Fruit fly (Drosophila melanogaster) whole organism, embryonic: Measurements from ENCODE around the gene CG4291.

Source experiments
- Abd-B ChIP-seq: fragments of 200-800 bp; sonication (Bioruptor generic); optimal IDR thresholded peaks from 2 replicates; lab custom pipeline; 2018; ENCODE audit warnings: missing biosample characterization, mild to moderate bottlenecking, missing genetic modification characterization, moderate library complexity
- Atf-2 ChIP-seq: fragments of 200-800 bp; sonication (Bioruptor generic); optimal IDR thresholded peaks from 2 replicates; lab custom pipeline; 2016; ENCODE audit warnings: missing biosample characterization, missing genetic modification characterization
- BtbVII ChIP-seq: fragments of 200-800 bp; sonication (Bioruptor generic); optimal IDR thresholded peaks from 3 replicates; lab custom pipeline; 2017; ENCODE audit warnings: missing biosample characterization, mild to moderate bottlenecking, missing genetic modification characterization
- CG10267 ChIP-seq: fragments of 200-800 bp; sonication (Bioruptor generic); optimal IDR thresholded peaks from 2 replicates; lab custom pipeline; 2018; ENCODE audit warnings: missing biosample characterization, mild to moderate bottlenecking, missing genetic modification characterization, moderate library complexity
- CG11504 ChIP-seq: fragments of 200-800 bp; sonication (Bioruptor generic); optimal IDR thresholded peaks from 3 replicates; lab custom pipeline; 2019; ENCODE audit warnings: missing biosample characterization, mild to moderate bottlenecking, missing genetic modification characterization, moderate library complexity
- CG15073 ChIP-seq: fragments of 200-800 bp; sonication (Bioruptor generic); optimal IDR thresholded peaks from 2 replicates; lab custom pipeline; 2016; ENCODE audit warnings: missing biosample characterization, missing genetic modification characterization
- CG15479 ChIP-seq: fragments of 200-800 bp; sonication (Bioruptor generic); optimal IDR thresholded peaks from 3 replicates; lab custom pipeline; 2019; ENCODE audit warnings: missing biosample characterization, mild to moderate bottlenecking, missing genetic modification characterization, moderate library complexity
- CG17328 ChIP-seq: fragments of 200-800 bp; sonication (Bioruptor generic); IDR thresholded peaks from 2 replicates; pipeline ENCODE4 v1.3.6; 2022; ENCODE audit warnings: missing biosample characterization, missing genetic modification characterization
- CG17385 ChIP-seq: fragments of 200-800 bp; sonication (Bioruptor generic); optimal IDR thresholded peaks from 3 replicates; lab custom pipeline; 2018; ENCODE audit warnings: missing biosample characterization, mild to moderate bottlenecking, missing genetic modification characterization
- CG18011 ChIP-seq: fragments of 200-800 bp; sonication (Bioruptor generic); optimal IDR thresholded peaks from 2 replicates; lab custom pipeline; 2017; ENCODE audit warnings: missing biosample characterization, missing genetic modification characterization, mild to moderate bottlenecking, moderate library complexity, missing genotype
- CG34224 ChIP-seq: fragments of 200-800 bp; sonication (Bioruptor generic); IDR thresholded peaks from 3 replicates; pipeline ENCODE4 v1.3.6; 2022; ENCODE audit warnings: missing biosample characterization, missing genetic modification characterization; ENCODE audit not compliant: partially characterized antibody
- CG3847 ChIP-seq: fragments of 200-800 bp; sonication (Bioruptor generic); IDR thresholded peaks from 2 replicates; pipeline ENCODE4 v1.3.6; 2022; ENCODE audit warnings: missing biosample characterization, missing genetic modification characterization
- CG4328 ChIP-seq: fragments of 200-800 bp; sonication (Bioruptor generic); optimal IDR thresholded peaks from 3 replicates; lab custom pipeline; 2017; ENCODE audit warnings: missing biosample characterization, missing genetic modification reagents, missing genetic modification characterization
- CG5245 ChIP-seq: fragments of 200-800 bp; sonication (Bioruptor generic); optimal IDR thresholded peaks from 3 replicates; lab custom pipeline; 2016; ENCODE audit warnings: missing biosample characterization, missing genetic modification characterization
- CG6813 ChIP-seq: fragments of 200-800 bp; sonication (Bioruptor generic); optimal IDR thresholded peaks from 2 replicates; lab custom pipeline; 2017; ENCODE audit warnings: missing biosample characterization, missing genetic modification characterization, mild to moderate bottlenecking, moderate library complexity, missing genetic modification reagents
- CG7745 ChIP-seq: fragments of 200-800 bp; sonication (Bioruptor generic); optimal IDR thresholded peaks from 2 replicates; lab custom pipeline; 2018; ENCODE audit warnings: missing biosample characterization, mild to moderate bottlenecking, missing genetic modification characterization, moderate library complexity
- CG7987 ChIP-seq: fragments of 200-800 bp; sonication (Bioruptor generic); optimal IDR thresholded peaks from 2 replicates; lab custom pipeline; 2018; ENCODE audit warnings: missing biosample characterization, mild to moderate bottlenecking, missing genetic modification characterization, moderate library complexity
- CG8089 ChIP-seq: fragments of 200-800 bp; sonication (Bioruptor generic); optimal IDR thresholded peaks from 3 replicates; lab custom pipeline; 2016; ENCODE audit warnings: missing biosample characterization, missing genetic modification characterization
- CG9797 ChIP-seq: fragments of 200-800 bp; sonication (Bioruptor generic); optimal IDR thresholded peaks from 3 replicates; lab custom pipeline; 2018; ENCODE audit warnings: missing biosample characterization, mild to moderate bottlenecking, missing genetic modification characterization
- CG9932 ChIP-seq: fragments of 200-800 bp; sonication (Bioruptor generic); IDR thresholded peaks from 2 replicates; pipeline ENCODE4 v1.3.6; 2022; ENCODE audit warnings: missing biosample characterization, missing genetic modification characterization
- Chrac-16 ChIP-seq: fragments of 200-800 bp; sonication (Bioruptor generic); optimal IDR thresholded peaks from 3 replicates; lab custom pipeline; 2016; ENCODE audit warnings: missing biosample characterization, missing genetic modification characterization
- D ChIP-seq, 2 experiments: fragments of 200-800 bp in 1 of 2; fragments of >200 bp in 1 of 2; sonication (Bioruptor generic) in 1 of 2; optimal IDR thresholded peaks; 2 replicates in 1 of 2; 3 replicates in 1 of 2; lab custom pipeline; 2017; ENCODE audit warnings: mild to moderate bottlenecking in 1 of 2, missing biosample characterization in 1 of 2, missing genetic modification characterization in 1 of 2, missing genetic modification reagents in 1 of 2
- HmgZ ChIP-seq: fragments of 200-800 bp; sonication (Bioruptor generic); optimal IDR thresholded peaks from 2 replicates; lab custom pipeline; 2018; ENCODE audit warnings: missing biosample characterization, mild to moderate bottlenecking, missing genetic modification characterization
- MBD-R2 ChIP-seq: fragments of 200-800 bp; sonication (Bioruptor generic); IDR thresholded peaks from 2 replicates; pipeline ENCODE4 v1.3.6; 2022; ENCODE audit warnings: missing biosample characterization, missing genetic modification characterization
- Meics ChIP-seq: fragments of 200-800 bp; sonication (Bioruptor generic); optimal IDR thresholded peaks from 2 replicates; lab custom pipeline; 2017; ENCODE audit warnings: missing biosample characterization, mild to moderate bottlenecking, missing genetic modification characterization
- Nf-YA ChIP-seq: fragments of 200-800 bp; sonication (Bioruptor generic); IDR thresholded peaks from 2 replicates; pipeline ENCODE4 v1.3.6; 2022; ENCODE audit warnings: missing biosample characterization, missing genetic modification characterization
- PHDP ChIP-seq: fragments of 200-800 bp; sonication (Bioruptor generic); optimal IDR thresholded peaks from 3 replicates; lab custom pipeline; 2018; ENCODE audit warnings: missing biosample characterization, mild to moderate bottlenecking, missing genetic modification characterization, moderate library complexity
- Ptx1 ChIP-seq: fragments of 200-800 bp; sonication (Bioruptor generic); IDR thresholded peaks from 2 replicates; pipeline ENCODE4 v1.3.6; 2022; ENCODE audit warnings: missing biosample characterization, missing genetic modification characterization
- Sin3A ChIP-seq: fragments of >200 bp; optimal IDR thresholded peaks from 2 replicates; lab custom pipeline; 2018
- Sox100B ChIP-seq: fragments of 200-800 bp; sonication (Bioruptor generic); optimal IDR thresholded peaks from 3 replicates; lab custom pipeline; 2018; ENCODE audit warnings: missing biosample characterization, mild to moderate bottlenecking, missing genetic modification characterization
- TFAM ChIP-seq: fragments of 200-800 bp; sonication (Bioruptor generic); optimal IDR thresholded peaks from 2 replicates; lab custom pipeline; 2017; ENCODE audit warnings: missing biosample characterization, missing genetic modification characterization, inconsistent platforms
- ara ChIP-seq: fragments of 200-800 bp; sonication (Bioruptor generic); IDR thresholded peaks from 2 replicates; pipeline ENCODE4 v1.3.6; 2022; ENCODE audit warnings: missing biosample characterization, missing genetic modification characterization
- bsh ChIP-seq, 2 experiments: fragments of 200-800 bp; sonication (Bioruptor generic); optimal IDR thresholded peaks; 2 replicates each; lab custom pipeline; 2017 to 2018; ENCODE audit warnings: mild to moderate bottlenecking in 2 of 2, missing biosample characterization in 2 of 2, missing genetic modification characterization in 2 of 2, moderate library complexity in 1 of 2
- cas ChIP-seq: fragments of 200-800 bp; sonication (Bioruptor generic); IDR thresholded peaks from 2 replicates; pipeline ENCODE4 v1.3.6; 2022; ENCODE audit warnings: missing biosample characterization, missing genetic modification characterization
- crc ChIP-seq: fragments of 200-800 bp; sonication (Bioruptor generic); optimal IDR thresholded peaks from 2 replicates; lab custom pipeline; 2016; ENCODE audit warnings: missing biosample characterization, missing genetic modification characterization
- emc ChIP-seq: fragments of 200-800 bp; sonication (Bioruptor generic); optimal IDR thresholded peaks from 2 replicates; lab custom pipeline; 2016; ENCODE audit warnings: missing biosample characterization, missing genetic modification characterization
- eve ChIP-seq, 2 experiments: fragments of >200 bp; optimal IDR thresholded peaks; 2 replicates each; lab custom pipeline; 2017; ENCODE audit warnings: missing biosample characterization in 2 of 2, missing genetic modification characterization in 2 of 2
- hbn ChIP-seq: fragments of 200-800 bp; sonication (Bioruptor generic); IDR thresholded peaks from 2 replicates; pipeline ENCODE4 v1.3.6; 2022; ENCODE audit warnings: missing biosample characterization, missing genetic modification characterization; ENCODE audit not compliant: partially characterized antibody
- lov ChIP-seq, 2 experiments: fragments of 200-800 bp in 1 of 2; fragments of >200 bp in 1 of 2; sonication (Bioruptor generic) in 1 of 2; IDR thresholded peaks in 1 of 2; optimal IDR thresholded peaks in 1 of 2; 2 replicates in 1 of 2; 3 replicates in 1 of 2; pipeline versions ENCODE4 v1.3.6 to Lab custom; 2017 to 2022; ENCODE audit warnings: missing biosample characterization in 1 of 2, missing genetic modification characterization in 1 of 2
- nau ChIP-seq: fragments of 200-800 bp; sonication (Bioruptor generic); optimal IDR thresholded peaks from 3 replicates; lab custom pipeline; 2017; ENCODE audit warnings: missing biosample characterization, mild to moderate bottlenecking, missing genetic modification characterization, missing genetic modification reagents
- pita ChIP-seq: fragments of 200-800 bp; sonication (Bioruptor generic); optimal IDR thresholded peaks from 2 replicates; lab custom pipeline; 2017; ENCODE audit warnings: missing biosample characterization, mild to moderate bottlenecking, missing genetic modification characterization
- psq ChIP-seq: fragments of 200-800 bp; sonication (Bioruptor generic); optimal IDR thresholded peaks from 2 replicates; lab custom pipeline; 2017; ENCODE audit warnings: missing biosample characterization, missing genetic modification characterization
- pzg ChIP-seq: fragments of 200-800 bp; sonication (Bioruptor generic); optimal IDR thresholded peaks from 3 replicates; lab custom pipeline; 2018; ENCODE audit warnings: missing biosample characterization, mild to moderate bottlenecking, missing genetic modification characterization, moderate library complexity
- sens-2 ChIP-seq: fragments of 200-800 bp; sonication (Bioruptor generic); IDR thresholded peaks from 2 replicates; pipeline ENCODE4 v1.3.6; 2022; ENCODE audit warnings: missing biosample characterization, missing genetic modification characterization
- slbo ChIP-seq: fragments of 200-800 bp; sonication (Bioruptor generic); IDR thresholded peaks from 2 replicates; pipeline ENCODE4 v1.3.6; 2022; ENCODE audit warnings: missing biosample characterization, missing genetic modification characterization
- slou ChIP-seq: fragments of 200-800 bp; sonication (Bioruptor generic); optimal IDR thresholded peaks from 3 replicates; lab custom pipeline; 2016; ENCODE audit warnings: missing biosample characterization, missing genetic modification characterization
- tio ChIP-seq: fragments of 200-800 bp; sonication (Bioruptor generic); optimal IDR thresholded peaks from 2 replicates; lab custom pipeline; 2017; ENCODE audit warnings: missing biosample characterization, missing genetic modification characterization, inconsistent platforms
- vnd ChIP-seq: fragments of 200-800 bp; sonication (Bioruptor generic); IDR thresholded peaks from 3 replicates; pipeline ENCODE4 v1.3.6; 2022; ENCODE audit warnings: missing biosample characterization, missing genetic modification characterization; ENCODE audit not compliant: partially characterized antibody

The CG4291 gene

dm6 chr2L:856690-857488 lies 4.4 kb upstream of the CG4291 start (continued):
- TF ChIP-seq slou (GFP tag; lab: Kevin White, UChicago) (no peak), vnd (GFP tag; lab: Robert Waterston, UW) (no peak), CG9797 (peak; percentile 6), hbn (GFP tag; lab: Robert Waterston, UW) (no peak), CG15073 (GFP tag; lab: Kevin White, UChicago) (no peak), slbo (peak; percentile 77), CG5245 (GFP tag; lab: Kevin White, UChicago) (peak; percentile 74), BtbVII (GFP tag; lab: Kevin White, UChicago) (peak; percentile 10), pita (no peak), Abd-B (GFP tag; lab: Kevin White, UChicago) (peak; percentile 68), Sin3A (lab: Kevin White, UChicago) (no peak), emc (peak; percentile 29), CG18011 (GFP tag; lab: Kevin White, UChicago) (no peak), ara (GFP tag; lab: Robert Waterston, UW) (peak; percentile 93), Meics (GFP tag; lab: Kevin White, UChicago) (peak; percentile 68), PHDP (tag; lab: Kevin White, UChicago) (peak; percentile 53), CG3847 (GFP tag; lab: Robert Waterston, UW) (peak; percentile 60), eve (GFP tag; optimal IDR thresholded peaks at IDR 0.05; lab: Kevin White, UChicago) (no peak), CG17328 (GFP tag; lab: Robert Waterston, UW) (peak; percentile 88), Sox100B (GFP tag; lab: Kevin White, UChicago) (peak; percentile 72), D (optimal IDR thresholded peaks at IDR 0.05; lab: Kevin White, UChicago) (no peak), D (GFP tag; optimal IDR thresholded peaks at IDR 0.05; lab: Kevin White, UChicago) (peak; percentile 80), CG7987 (GFP tag; lab: Kevin White, UChicago) (peak; percentile 12), lov (optimal IDR thresholded peaks at IDR 0.05; lab: Kevin White, UChicago) (no peak), lov (GFP tag; IDR thresholded peaks at IDR 0.05; lab: Robert Waterston, UW) (peak; percentile 81), Nf-YA (peak; percentile 81), Atf-2 (GFP tag; lab: Kevin White, UChicago) (peak; percentile 41), TFAM (GFP tag; lab: Kevin White, UChicago) (no peak), CG7745 (tag; lab: Kevin White, UChicago) (no peak), CG11504 (tag; lab: Kevin White, UChicago) (peak; percentile 86), Ptx1 (GFP tag; lab: Robert Waterston, UW) (peak; percentile 82), crc (GFP tag; lab: Kevin White, UChicago) (peak; percentile 67), CG8089 (GFP tag; lab: Kevin White, UChicago) (peak; percentile 44), MBD-R2 (GFP tag; lab: Robert Waterston, UW) (peak; percentile 49; the same call in 1 of the 2 replicates), Chrac-16 (GFP tag; lab: Kevin White, UChicago) (peak; percentile 59), CG17385 (peak; percentile 67), CG4328 (GFP tag; lab: Kevin White, UChicago) (no peak), HmgZ (tag; lab: Kevin White, UChicago) (no peak), psq (no peak), cas (GFP tag; lab: Robert Waterston, UW) (no peak), nau (peak; percentile 73), CG9932 (GFP tag; lab: Robert Waterston, UW) (peak; percentile 40), tio (GFP tag; lab: Kevin White, UChicago) (peak; percentile 62), CG15479 (GFP tag; lab: Kevin White, UChicago) (no peak), bsh (GFP tag; optimal IDR thresholded peaks at IDR 0.05; lab: Kevin White, UChicago) (peak in 1 of 2 experiments; percentile 87), pzg (no peak), CG10267 (tag; lab: Kevin White, UChicago) (peak; percentile 65), sens-2 (GFP tag; lab: Robert Waterston, UW) (peak; percentile 61), CG34224 (no peak), CG6813 (peak; percentile 66)
